Worm (Caenorhabditis elegans): Measurements from ENCODE around the gene Y54G11A.14.

The Y54G11A.14 gene

DNA sequence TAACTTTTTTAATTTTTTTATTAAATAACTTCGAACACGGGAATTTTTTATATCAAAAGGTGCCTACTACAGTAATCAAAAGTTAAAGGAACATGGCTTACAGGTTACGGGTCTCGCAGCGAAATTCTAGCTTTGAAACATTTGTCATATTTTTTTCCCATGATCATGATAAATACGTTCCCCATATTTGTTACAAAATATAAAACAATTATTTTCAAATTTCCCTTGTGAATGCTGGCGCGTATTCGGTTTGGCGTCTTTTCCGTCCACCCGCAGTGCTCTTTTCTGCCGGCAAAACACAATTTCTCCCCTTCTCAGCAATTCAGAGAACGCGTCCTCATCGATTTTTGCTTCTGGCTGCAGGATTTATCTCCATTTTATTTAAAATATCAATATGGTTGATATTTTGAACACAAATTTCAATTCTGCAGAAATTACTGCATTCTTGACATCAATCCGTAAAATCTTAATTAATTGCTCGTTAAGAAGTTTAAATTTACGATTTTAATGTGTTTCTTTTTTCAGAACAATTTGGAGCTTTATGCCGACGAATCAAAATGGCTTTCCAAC is 47.3 kb downstream of the Y54G11A.14 start, which contains the start of gene imb-2 (continued):
- TF ChIP-seq mdl-1 (tag; optimal IDR thresholded peaks at IDR 0.05) (no peak), ces-1 (GFP tag; optimal IDR thresholded peaks at IDR 0.05) (no peak), mef-2 (tag; optimal IDR thresholded peaks at IDR 0.05) (no peak), unc-62 (GFP tag; optimal IDR thresholded peaks at IDR 0.05) (no peak), lsy-2 (tag; optimal IDR thresholded peaks at IDR 0.05) (peak; percentile 61 to 86), sptf-1 (tag; optimal IDR thresholded peaks at IDR 0.05) (no peak), lin-14 (GFP tag; optimal IDR thresholded peaks at IDR 0.05) (peak; percentile 75), fkh-8 (tag; optimal IDR thresholded peaks at IDR 0.05) (peak; percentile 70), unc-130 (tag; optimal IDR thresholded peaks at IDR 0.05) (no peak), C16A3.4 (tag; optimal IDR thresholded peaks at IDR 0.05) (peak; percentile 51), zag-1 (tag; optimal IDR thresholded peaks at IDR 0.05) (no peak)
